Fruit fly (Drosophila melanogaster) whole organism, embryonic: ENCODE results near the gene msd1.

Experiments
- Awh ChIP-seq: fragments of 200-800 bp; sonication (Bioruptor generic); IDR thresholded peaks from 2 replicates; pipeline ENCODE4, ENCODE4 v1.3.6; 2022; ENCODE audit warnings: missing biosample characterization, missing genetic modification characterization
- BtbVII ChIP-seq: fragments of 200-800 bp; sonication (Bioruptor generic); optimal IDR thresholded peaks from 3 replicates; lab custom pipeline; 2017; ENCODE audit warnings: missing biosample characterization, mild to moderate bottlenecking, missing genetic modification characterization
- Bteb2 ChIP-seq: fragments of 200-800 bp; sonication (Bioruptor generic); optimal IDR thresholded peaks from 2 replicates; lab custom pipeline; 2016; ENCODE audit warnings: missing biosample characterization, missing genetic modification characterization
- CG10366 ChIP-seq: fragments of 200-800 bp; sonication (Bioruptor generic); IDR thresholded peaks from 2 replicates; pipeline ENCODE4 v1.3.6; 2022; ENCODE audit warnings: missing biosample characterization, missing genetic modification characterization
- CG10543 ChIP-seq: fragments of 200-800 bp; sonication (Bioruptor generic); optimal IDR thresholded peaks from 3 replicates; lab custom pipeline; 2017; ENCODE audit warnings: missing biosample characterization, mild to moderate bottlenecking, missing genetic modification characterization, moderate library complexity
- CG11560 ChIP-seq: fragments of 200-800 bp; sonication (Bioruptor generic); IDR thresholded peaks from 3 replicates; pipeline ENCODE4 v1.3.6; 2022; ENCODE audit warnings: missing biosample characterization, missing genetic modification characterization
- CG12219 ChIP-seq: fragments of 200-800 bp; sonication (Bioruptor generic); optimal IDR thresholded peaks from 3 replicates; lab custom pipeline; 2018; ENCODE audit warnings: missing biosample characterization, mild to moderate bottlenecking, missing genetic modification characterization
- CG13894 ChIP-seq: fragments of 200-800 bp; sonication (Bioruptor generic); optimal IDR thresholded peaks from 3 replicates; lab custom pipeline; 2018; ENCODE audit warnings: missing biosample characterization, mild to moderate bottlenecking, missing genetic modification characterization, moderate library complexity
- CG14441 ChIP-seq: fragments of 200-800 bp; sonication (Bioruptor generic); IDR thresholded peaks from 2 replicates; pipeline ENCODE4 v1.3.6; 2022; ENCODE audit warnings: missing biosample characterization, missing genetic modification characterization
- CG15514 ChIP-seq: fragments of 200-800 bp; sonication (Bioruptor generic); optimal IDR thresholded peaks from 3 replicates; lab custom pipeline; 2017; ENCODE audit warnings: missing biosample characterization, missing genetic modification characterization, mild to moderate bottlenecking, moderate library complexity, missing genetic modification reagents
- CG1603 ChIP-seq: fragments of 200-800 bp; sonication (Bioruptor generic); optimal IDR thresholded peaks from 2 replicates; lab custom pipeline; 2019; ENCODE audit warnings: missing biosample characterization, mild to moderate bottlenecking, missing genetic modification characterization, moderate library complexity
- CG17186 ChIP-seq: fragments of 200-800 bp; sonication (Bioruptor generic); optimal IDR thresholded peaks from 3 replicates; lab custom pipeline; 2017; ENCODE audit warnings: missing biosample characterization, missing genetic modification reagents, missing genetic modification characterization
- CG17385 ChIP-seq: fragments of 200-800 bp; sonication (Bioruptor generic); optimal IDR thresholded peaks from 3 replicates; lab custom pipeline; 2018; ENCODE audit warnings: missing biosample characterization, mild to moderate bottlenecking, missing genetic modification characterization
- CG17568 ChIP-seq: fragments of 200-800 bp; sonication (Bioruptor generic); optimal IDR thresholded peaks from 2 replicates; lab custom pipeline; 2018; ENCODE audit warnings: missing biosample characterization, mild to moderate bottlenecking, missing genetic modification characterization, moderate library complexity
- CG30020 ChIP-seq: fragments of 200-800 bp; optimal IDR thresholded peaks from 2 replicates; lab custom pipeline; 2019; ENCODE audit warnings: missing biosample characterization, mild to moderate bottlenecking, missing genetic modification characterization, moderate library complexity
- CG31365 ChIP-seq: fragments of 200-800 bp; sonication (Bioruptor generic); optimal IDR thresholded peaks from 2 replicates; lab custom pipeline; 2018; ENCODE audit warnings: missing biosample characterization, mild to moderate bottlenecking, missing genetic modification characterization
- CG3407 ChIP-seq: fragments of 200-800 bp; sonication (Bioruptor generic); optimal IDR thresholded peaks from 2 replicates; lab custom pipeline; 2018; ENCODE audit warnings: missing biosample characterization, mild to moderate bottlenecking, missing genetic modification characterization
- CG3847 ChIP-seq: fragments of 200-800 bp; sonication (Bioruptor generic); IDR thresholded peaks from 2 replicates; pipeline ENCODE4 v1.3.6; 2022; ENCODE audit warnings: missing biosample characterization, missing genetic modification characterization
- CG4424 ChIP-seq: fragments of 200-800 bp; sonication (Bioruptor generic); optimal IDR thresholded peaks from 3 replicates; lab custom pipeline; 2016; ENCODE audit warnings: missing biosample characterization, missing genetic modification characterization
- CG4617 ChIP-seq: fragments of 200-800 bp; sonication (Bioruptor generic); optimal IDR thresholded peaks from 3 replicates; lab custom pipeline; 2016; ENCODE audit warnings: missing biosample characterization, missing genetic modification characterization, borderline replicate concordance
- CG4820 ChIP-seq: fragments of 200-800 bp; sonication (Bioruptor generic); optimal IDR thresholded peaks from 3 replicates; lab custom pipeline; 2016; ENCODE audit warnings: missing biosample characterization, missing genetic modification characterization
- CG7745 ChIP-seq: fragments of 200-800 bp; sonication (Bioruptor generic); optimal IDR thresholded peaks from 2 replicates; lab custom pipeline; 2018; ENCODE audit warnings: missing biosample characterization, mild to moderate bottlenecking, missing genetic modification characterization, moderate library complexity
- CG7786 ChIP-seq: fragments of 200-800 bp; sonication (Bioruptor generic); optimal IDR thresholded peaks from 2 replicates; lab custom pipeline; 2016; ENCODE audit warnings: missing biosample characterization, missing genetic modification characterization
- CG8944 ChIP-seq: fragments of 200-800 bp; sonication (Bioruptor generic); optimal IDR thresholded peaks from 3 replicates; lab custom pipeline; 2016; ENCODE audit warnings: missing biosample characterization, missing genetic modification characterization
- Doc2 ChIP-seq: fragments of 200-800 bp; sonication (Bioruptor generic); IDR thresholded peaks from 2 replicates; pipeline ENCODE4 v1.3.6; 2022; ENCODE audit warnings: missing biosample characterization, missing genetic modification characterization
- Dref ChIP-seq: fragments of 200-800 bp; sonication (Bioruptor generic); IDR thresholded peaks from 2 replicates; pipeline ENCODE4 v1.3.6; 2022; ENCODE audit warnings: missing biosample characterization, missing genetic modification characterization
- HLH4C ChIP-seq: fragments of 200-800 bp; sonication (Bioruptor generic); IDR thresholded peaks from 3 replicates; pipeline ENCODE4 v1.3.6; 2022; ENCODE audit warnings: missing biosample characterization, missing genetic modification characterization; ENCODE audit not compliant: partially characterized antibody
- Hr39 ChIP-seq: fragments of >200 bp; optimal IDR thresholded peaks from 2 replicates; lab custom pipeline; 2017
- Jarid2 ChIP-seq: fragments of 200-800 bp; sonication (Bioruptor generic); optimal IDR thresholded peaks from 3 replicates; lab custom pipeline; 2017; ENCODE audit warnings: mild to moderate bottlenecking, missing biosample characterization, missing genetic modification reagents, missing genetic modification characterization
- Med ChIP-seq: fragments of 200-800 bp; sonication (Bioruptor generic); peaks from one replicate; lab custom pipeline; 2016; ENCODE audit warnings: missing biosample characterization, missing genetic modification characterization, mild to moderate bottlenecking, inconsistent platforms, moderate library complexity
- Neu2 ChIP-seq: fragments of 200-800 bp; sonication (Bioruptor generic); optimal IDR thresholded peaks from 3 replicates; lab custom pipeline; 2016; ENCODE audit warnings: missing biosample characterization, missing genetic modification characterization, borderline replicate concordance
- Oli ChIP-seq: fragments of 200-800 bp; sonication (Bioruptor generic); optimal IDR thresholded peaks from 2 replicates; lab custom pipeline; 2018; ENCODE audit warnings: missing biosample characterization, mild to moderate bottlenecking, missing genetic modification characterization, moderate library complexity
- Poxn ChIP-seq: fragments of 200-800 bp; sonication (Bioruptor generic); IDR thresholded peaks from 2 replicates; pipeline ENCODE4 v1.3.6; 2022; ENCODE audit warnings: missing biosample characterization, missing genetic modification characterization
- Ravus ChIP-seq: fragments of 200-800 bp; sonication (Bioruptor generic); IDR thresholded peaks from 2 replicates; pipeline ENCODE4 v1.3.6; 2022; ENCODE audit warnings: missing biosample characterization, missing genetic modification characterization
- Sin3A ChIP-seq: fragments of >200 bp; optimal IDR thresholded peaks from 2 replicates; lab custom pipeline; 2018
- bcd ChIP-seq: fragments of 200-800 bp; sonication (Bioruptor generic); optimal IDR thresholded peaks from 2 replicates; lab custom pipeline; 2017; ENCODE audit warnings: missing biosample characterization, mild to moderate bottlenecking, missing genetic modification characterization
- croc ChIP-seq: fragments of 200-800 bp; sonication (Bioruptor generic); conservative IDR thresholded peaks from 3 replicates; pipeline ENCODE4 v1.3.6; 2022; ENCODE audit warnings: missing biosample characterization, missing genetic modification characterization
- da ChIP-seq: fragments of 200-800 bp; sonication (Bioruptor generic); optimal IDR thresholded peaks from 2 replicates; lab custom pipeline; 2016; ENCODE audit warnings: missing biosample characterization, missing genetic modification characterization
- danr ChIP-seq: fragments of 200-800 bp; sonication (Bioruptor generic); IDR thresholded peaks from 2 replicates; pipeline ENCODE4 v1.3.6; 2022; ENCODE audit warnings: missing biosample characterization, missing genetic modification characterization
- en ChIP-seq: fragments of 200-800 bp; sonication (Bioruptor generic); optimal IDR thresholded peaks from 2 replicates; lab custom pipeline; 2016; ENCODE audit warnings: missing biosample characterization, missing genetic modification characterization
- gsb-n ChIP-seq: fragments of 200-800 bp; sonication (Bioruptor generic); optimal IDR thresholded peaks from 3 replicates; lab custom pipeline; 2018; ENCODE audit warnings: missing biosample characterization, mild to moderate bottlenecking, missing genetic modification characterization
- insv ChIP-seq, 2 experiments: fragments of 200-800 bp; sonication (Bioruptor generic); optimal IDR thresholded peaks; 3 replicates each; lab custom pipeline; 2016 to 2018; ENCODE audit warnings: missing biosample characterization in 2 of 2, missing genetic modification characterization in 2 of 2
- inv ChIP-seq: fragments of 200-800 bp; sonication (Bioruptor generic); IDR thresholded peaks from 2 replicates; pipeline ENCODE4 v1.3.6; 2022; ENCODE audit warnings: missing biosample characterization, missing genetic modification characterization; ENCODE audit not compliant: partially characterized antibody
- lmd ChIP-seq: fragments of 200-800 bp; sonication (Bioruptor generic); IDR thresholded peaks from 2 replicates; pipeline ENCODE4 v1.3.6; 2022; ENCODE audit warnings: missing biosample characterization, missing genetic modification characterization
- lola ChIP-seq, 3 experiments: fragments of >200 bp in 2 of 3; fragments of 200-800 bp in 1 of 3; sonication (Bioruptor generic) in 1 of 3; optimal IDR thresholded peaks; 2 replicates each; lab custom pipeline; 2017 to 2019; ENCODE audit warnings: missing biosample characterization in 3 of 3, missing genetic modification characterization in 3 of 3, mild to moderate bottlenecking in 1 of 3, moderate library complexity in 1 of 3
- nerfin-1 ChIP-seq: fragments of 200-800 bp; sonication (Bioruptor generic); optimal IDR thresholded peaks from 3 replicates; lab custom pipeline; 2019; ENCODE audit warnings: missing biosample characterization, mild to moderate bottlenecking, missing genetic modification characterization, moderate library complexity
- sim ChIP-seq: fragments of 200-800 bp; sonication (Bioruptor generic); IDR thresholded peaks from 2 replicates; pipeline ENCODE4 v1.3.6; 2022; ENCODE audit warnings: missing biosample characterization, missing genetic modification characterization
- sima ChIP-seq: fragments of 200-800 bp; sonication (Bioruptor generic); optimal IDR thresholded peaks from 2 replicates; lab custom pipeline; 2016; ENCODE audit warnings: missing biosample characterization, missing genetic modification characterization
- tio ChIP-seq: fragments of 200-800 bp; sonication (Bioruptor generic); optimal IDR thresholded peaks from 2 replicates; lab custom pipeline; 2017; ENCODE audit warnings: missing biosample characterization, missing genetic modification characterization, inconsistent platforms
- trh ChIP-seq: fragments of 200-800 bp; sonication (Bioruptor generic); optimal IDR thresholded peaks from 2 replicates; lab custom pipeline; 2016; ENCODE audit warnings: missing biosample characterization, missing genetic modification characterization
- tup ChIP-seq: fragments of 200-800 bp; sonication (Bioruptor generic); optimal IDR thresholded peaks from 2 replicates; lab custom pipeline; 2016; ENCODE audit warnings: missing biosample characterization, mild to moderate bottlenecking, missing genetic modification characterization, moderate library complexity

msd1 gene

dm6 chr3L:1307005-1307632, 24.4 kb upstream of the msd1 start, which contains the start of the genes Ctr9 and Nt5a (continued):
- TF ChIP-seq CG1603 (peak; percentile 85), lmd (GFP tag; lab: Robert Waterston, UW) (no peak; the same call in 1 of the 2 replicates), bcd (GFP tag; lab: Kevin White, UChicago) (no peak), tio (GFP tag; lab: Kevin White, UChicago) (no peak), CG15514 (GFP tag; lab: Kevin White, UChicago) (peak; percentile 94), en (GFP tag; lab: Kevin White, UChicago) (peak; percentile 14), danr (GFP tag; lab: Robert Waterston, UW) (no peak), Neu2 (GFP tag; lab: Kevin White, UChicago) (no peak), Bteb2 (peak; percentile 72), CG7786 (GFP tag; lab: Kevin White, UChicago) (peak; percentile 52), Sin3A (lab: Kevin White, UChicago) (peak; percentile 80), CG4617 (GFP tag; lab: Kevin White, UChicago) (peak; percentile 98), da (GFP tag; lab: Kevin White, UChicago) (peak; percentile 28), Ravus (GFP tag; lab: Robert Waterston, UW) (no peak), gsb-n (tag; lab: Kevin White, UChicago) (no peak), CG10543 (GFP tag; lab: Kevin White, UChicago) (peak; percentile 76), trh (GFP tag; lab: Kevin White, UChicago) (no peak), CG31365 (tag; lab: Kevin White, UChicago) (no peak), CG11560 (tag; lab: Robert Waterston, UW) (no peak), CG13894 (tag; lab: Kevin White, UChicago) (peak; percentile 76), inv (GFP tag; lab: Robert Waterston, UW) (peak; percentile 68), CG17385 (peak; percentile 8), sima (GFP tag; lab: Kevin White, UChicago) (no peak), CG17186 (GFP tag; lab: Kevin White, UChicago) (peak; percentile 37), tup (GFP tag; lab: Kevin White, UChicago) (no peak), BtbVII (no peak), sim (GFP tag; lab: Robert Waterston, UW) (no peak), croc (GFP tag; lab: Robert Waterston, UW) (no peak), CG17568 (no peak), Awh (GFP tag; lab: Robert Waterston, UW) (no peak), Poxn (GFP tag; lab: Robert Waterston, UW) (no peak), CG30020 (peak; percentile 74), CG3407 (GFP tag; lab: Kevin White, UChicago) (no peak), CG4820 (GFP tag; lab: Kevin White, UChicago) (no peak), Dref (GFP tag; lab: Robert Waterston, UW) (peak; percentile 96), lola (GFP tag; optimal IDR thresholded peaks at IDR 0.05; lab: Kevin White, UChicago) (peak in 1 of 3 experiments; percentile 16), CG7745 (tag; lab: Kevin White, UChicago) (no peak), CG14441 (GFP tag; lab: Robert Waterston, UW) (no peak), CG4424 (peak; percentile 5), HLH4C (GFP tag; lab: Robert Waterston, UW) (peak; percentile 72), CG3847 (GFP tag; lab: Robert Waterston, UW) (peak; percentile 74), Med (GFP tag; lab: Kevin White, UChicago) (peak; percentile 96), nerfin-1 (tag; lab: Kevin White, UChicago) (peak; percentile 69), Jarid2 (GFP tag; lab: Kevin White, UChicago) (no peak), CG12219 (GFP tag; lab: Kevin White, UChicago) (no peak), Doc2 (GFP tag; lab: Robert Waterston, UW) (no peak), Hr39 (lab: Kevin White, UChicago) (no peak), CG10366 (GFP tag; lab: Robert Waterston, UW) (no peak; the same call in 1 of the 2 replicates), CG8944 (peak; percentile 15), insv (GFP tag; optimal IDR thresholded peaks at IDR 0.05; lab: Kevin White, UChicago) (peak in 1 of 2 experiments; percentile 71), Oli (tag; lab: Kevin White, UChicago) (no peak)
